Fruit fly (Drosophila melanogaster): ENCODE results near the gene CG42249.

DNA sequence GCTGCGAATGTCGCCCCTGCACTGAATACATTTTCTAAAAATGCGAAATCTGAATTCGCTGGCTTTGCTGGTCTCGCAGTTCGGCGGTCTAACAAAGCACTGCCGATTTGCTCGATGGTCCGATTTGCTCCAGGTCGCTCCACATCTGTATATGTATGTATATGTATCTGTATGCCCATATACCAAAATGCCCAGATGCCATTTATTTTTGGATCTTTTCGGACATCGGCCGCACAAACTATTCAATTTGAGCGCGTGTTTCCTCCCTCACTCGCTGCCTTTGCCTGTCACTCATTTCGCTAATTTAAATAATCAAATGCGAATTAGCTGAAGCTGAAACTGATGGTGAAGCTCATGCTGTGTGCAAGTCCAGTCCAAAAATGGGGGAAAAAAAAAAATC, 33.0 kb upstream of the CG42249 start, which contains the start of gene CG1537:
- TF ChIP-seq tap (tag; optimal IDR thresholded peaks at IDR 0.05) (no peak), Chrac-16 (GFP tag; optimal IDR thresholded peaks at IDR 0.05) (no peak), Side (GFP tag; optimal IDR thresholded peaks at IDR 0.05) (no peak), ro (GFP tag; IDR thresholded peaks at IDR 0.05) (no peak), B-H2 (GFP tag; optimal IDR thresholded peaks at IDR 0.05) (no peak), B-H1 (GFP tag; IDR thresholded peaks at IDR 0.05) (no peak), pnt (GFP tag; optimal IDR thresholded peaks at IDR 0.05) (no peak), HmgD (GFP tag; optimal IDR thresholded peaks at IDR 0.05) (no peak), eve (GFP tag; optimal IDR thresholded peaks at IDR 0.05) (no peak), fru (optimal IDR thresholded peaks at IDR 0.05) (no peak)

Data from whole organism, embryonic.